Fruit fly (Drosophila melanogaster) whole organism, embryonic: ENCODE data around the gene hgo.

Experiments used
- BEAF-32 ChIP-seq: fragments of 200-800 bp; sonication (Bioruptor generic); optimal IDR thresholded peaks from 3 replicates; lab custom pipeline; 2017; ENCODE audit warnings: missing biosample characterization, missing genetic modification characterization, mild to moderate bottlenecking, moderate library complexity, missing genetic modification reagents
- CG12942 ChIP-seq: fragments of 200-800 bp; sonication (Bioruptor generic); optimal IDR thresholded peaks from 3 replicates; lab custom pipeline; 2016; ENCODE audit warnings: missing biosample characterization, missing genetic modification characterization
- CG14710 ChIP-seq: fragments of 200-800 bp; sonication (Bioruptor generic); optimal IDR thresholded peaks from 3 replicates; lab custom pipeline; 2019; ENCODE audit warnings: missing biosample characterization, mild to moderate bottlenecking, missing genetic modification characterization, moderate library complexity
- CG16813 ChIP-seq: fragments of 200-800 bp; sonication (Bioruptor generic); IDR thresholded peaks from 3 replicates; pipeline ENCODE4 v1.3.6; 2022; ENCODE audit warnings: missing biosample characterization, missing genetic modification characterization; ENCODE audit not compliant: partially characterized antibody
- CG17328 ChIP-seq: fragments of 200-800 bp; sonication (Bioruptor generic); IDR thresholded peaks from 2 replicates; pipeline ENCODE4 v1.3.6; 2022; ENCODE audit warnings: missing biosample characterization, missing genetic modification characterization
- CG17361 ChIP-seq: fragments of 200-800 bp; sonication (Bioruptor generic); IDR thresholded peaks from 3 replicates; pipeline ENCODE4 v1.3.6; 2022; ENCODE audit warnings: missing biosample characterization, missing genetic modification characterization
- CG17802 ChIP-seq: fragments of 200-800 bp; sonication (Bioruptor generic); optimal IDR thresholded peaks from 2 replicates; lab custom pipeline; 2018; ENCODE audit warnings: missing biosample characterization, mild to moderate bottlenecking, missing genetic modification characterization, moderate library complexity
- CG18262 ChIP-seq: fragments of 200-800 bp; optimal IDR thresholded peaks from 3 replicates; lab custom pipeline; 2019; ENCODE audit warnings: missing biosample characterization, mild to moderate bottlenecking, missing genetic modification characterization, moderate library complexity
- CG18619 ChIP-seq: fragments of 200-800 bp; sonication (Bioruptor generic); optimal IDR thresholded peaks from 3 replicates; lab custom pipeline; 2017; ENCODE audit warnings: missing biosample characterization, mild to moderate bottlenecking, missing genetic modification characterization
- CG2712 ChIP-seq: fragments of 200-800 bp; optimal IDR thresholded peaks from 3 replicates; lab custom pipeline; 2019; ENCODE audit warnings: missing biosample characterization, mild to moderate bottlenecking, missing genetic modification characterization, moderate library complexity
- CG30403 ChIP-seq: fragments of 200-800 bp; sonication (Bioruptor generic); optimal IDR thresholded peaks from 3 replicates; lab custom pipeline; 2016; ENCODE audit warnings: missing biosample characterization, missing genetic modification characterization
- CG34224 ChIP-seq: fragments of 200-800 bp; sonication (Bioruptor generic); IDR thresholded peaks from 3 replicates; pipeline ENCODE4 v1.3.6; 2022; ENCODE audit warnings: missing biosample characterization, missing genetic modification characterization; ENCODE audit not compliant: partially characterized antibody
- CG4730 ChIP-seq: fragments of 200-800 bp; sonication (Bioruptor generic); IDR thresholded peaks from 2 replicates; pipeline ENCODE4 v1.3.6; 2022; ENCODE audit warnings: missing biosample characterization, missing genetic modification characterization
- CG6175 ChIP-seq: fragments of 200-800 bp; sonication (Bioruptor generic); IDR thresholded peaks from 3 replicates; pipeline ENCODE4 v1.3.6; 2022; ENCODE audit warnings: missing biosample characterization, missing genetic modification characterization
- CG7271 ChIP-seq: fragments of 200-800 bp; sonication (Bioruptor generic); optimal IDR thresholded peaks from 2 replicates; lab custom pipeline; 2018; ENCODE audit warnings: missing biosample characterization, mild to moderate bottlenecking, missing genetic modification characterization, moderate library complexity
- CG7786 ChIP-seq: fragments of 200-800 bp; sonication (Bioruptor generic); optimal IDR thresholded peaks from 2 replicates; lab custom pipeline; 2016; ENCODE audit warnings: missing biosample characterization, missing genetic modification characterization
- CG9817 ChIP-seq: fragments of 200-800 bp; sonication (Bioruptor generic); optimal IDR thresholded peaks from 2 replicates; lab custom pipeline; 2018; ENCODE audit warnings: missing biosample characterization, mild to moderate bottlenecking, missing genetic modification characterization, moderate library complexity
- CG9932 ChIP-seq: fragments of 200-800 bp; sonication (Bioruptor generic); IDR thresholded peaks from 2 replicates; pipeline ENCODE4 v1.3.6; 2022; ENCODE audit warnings: missing biosample characterization, missing genetic modification characterization
- Dip2 ChIP-seq: fragments of 200-800 bp; sonication (Bioruptor generic); IDR thresholded peaks from 2 replicates; pipeline ENCODE4 v1.3.6; 2022; ENCODE audit warnings: missing biosample characterization, missing genetic modification characterization
- Doc2 ChIP-seq: fragments of 200-800 bp; sonication (Bioruptor generic); IDR thresholded peaks from 2 replicates; pipeline ENCODE4 v1.3.6; 2022; ENCODE audit warnings: missing biosample characterization, missing genetic modification characterization
- Dref ChIP-seq: fragments of 200-800 bp; sonication (Bioruptor generic); IDR thresholded peaks from 2 replicates; pipeline ENCODE4 v1.3.6; 2022; ENCODE audit warnings: missing biosample characterization, missing genetic modification characterization
- ERR ChIP-seq: fragments of 200-800 bp; sonication (Bioruptor generic); optimal IDR thresholded peaks from 2 replicates; lab custom pipeline; 2016; ENCODE audit warnings: missing biosample characterization, missing genetic modification characterization
- Fer1 ChIP-seq: fragments of 200-800 bp; sonication (Bioruptor generic); optimal IDR thresholded peaks from 2 replicates; lab custom pipeline; 2017; ENCODE audit warnings: missing biosample characterization, mild to moderate bottlenecking, missing genetic modification characterization
- Gug ChIP-seq: fragments of 200-800 bp; sonication (Bioruptor generic); IDR thresholded peaks from 4 replicates; pipeline ENCODE4 v1.3.6; 2022; ENCODE audit warnings: missing biosample characterization, missing genetic modification characterization
- Hand ChIP-seq: fragments of 200-800 bp; sonication (Bioruptor generic); optimal IDR thresholded peaks from 2 replicates; lab custom pipeline; 2017; ENCODE audit warnings: mild to moderate bottlenecking, missing biosample characterization, missing genetic modification reagents, missing genetic modification characterization
- Opbp ChIP-seq: fragments of 200-800 bp; sonication (Bioruptor generic); IDR thresholded peaks from 3 replicates; pipeline ENCODE4 v1.3.6; 2022; ENCODE audit warnings: missing biosample characterization, missing genetic modification characterization; ENCODE audit not compliant: partially characterized antibody
- Xrp1 ChIP-seq: fragments of 200-800 bp; sonication (Bioruptor generic); IDR thresholded peaks from 2 replicates; pipeline ENCODE4 v1.3.6; 2022; ENCODE audit warnings: missing biosample characterization, missing genetic modification characterization
- amos ChIP-seq: fragments of 200-800 bp; sonication (Bioruptor generic); IDR thresholded peaks from 2 replicates; pipeline ENCODE4 v1.3.6; 2022; ENCODE audit warnings: missing biosample characterization, missing genetic modification characterization; ENCODE audit not compliant: partially characterized antibody
- bowl ChIP-seq: fragments of 200-800 bp; sonication (Bioruptor generic); IDR thresholded peaks from 2 replicates; pipeline ENCODE4 v1.3.6; 2022; ENCODE audit warnings: missing biosample characterization, missing genetic modification characterization
- bsh ChIP-seq, 2 experiments: fragments of 200-800 bp; sonication (Bioruptor generic); optimal IDR thresholded peaks; 2 replicates each; lab custom pipeline; 2017 to 2018; ENCODE audit warnings: mild to moderate bottlenecking in 2 of 2, missing biosample characterization in 2 of 2, missing genetic modification characterization in 2 of 2, moderate library complexity in 1 of 2
- caup ChIP-seq: fragments of 200-800 bp; sonication (Bioruptor generic); optimal IDR thresholded peaks from 3 replicates; lab custom pipeline; 2017; ENCODE audit warnings: missing biosample characterization, mild to moderate bottlenecking, missing genetic modification characterization, moderate library complexity; ENCODE audit not compliant: severe bottlenecking
- chif ChIP-seq, 2 experiments: fragments of 200-800 bp; sonication (Bioruptor generic); optimal IDR thresholded peaks; 3 replicates each; lab custom pipeline; 2016; ENCODE audit warnings: missing biosample characterization in 2 of 2, missing genetic modification characterization in 2 of 2
- ci ChIP-seq: fragments of 200-800 bp; sonication (Bioruptor generic); IDR thresholded peaks from 3 replicates; pipeline ENCODE4 v1.3.6; 2022; ENCODE audit warnings: missing biosample characterization, missing genetic modification characterization
- crc ChIP-seq: fragments of 200-800 bp; sonication (Bioruptor generic); optimal IDR thresholded peaks from 2 replicates; lab custom pipeline; 2016; ENCODE audit warnings: missing biosample characterization, missing genetic modification characterization
- danr ChIP-seq: fragments of 200-800 bp; sonication (Bioruptor generic); IDR thresholded peaks from 2 replicates; pipeline ENCODE4 v1.3.6; 2022; ENCODE audit warnings: missing biosample characterization, missing genetic modification characterization
- dmrt11E ChIP-seq: fragments of 200-800 bp; sonication (Bioruptor generic); optimal IDR thresholded peaks from 3 replicates; lab custom pipeline; 2018; ENCODE audit warnings: missing biosample characterization, mild to moderate bottlenecking, missing genetic modification characterization, moderate library complexity
- dmrt99B ChIP-seq: fragments of 200-800 bp; sonication (Bioruptor generic); optimal IDR thresholded peaks from 2 replicates; lab custom pipeline; 2018; ENCODE audit warnings: missing biosample characterization, mild to moderate bottlenecking, missing genetic modification characterization, moderate library complexity
- exex ChIP-seq: fragments of 200-800 bp; sonication (Bioruptor generic); optimal IDR thresholded peaks from 4 replicates; lab custom pipeline; 2018; ENCODE audit warnings: missing biosample characterization, mild to moderate bottlenecking, missing genetic modification characterization, moderate library complexity
- fd96Cb ChIP-seq: fragments of 200-800 bp; sonication (Bioruptor generic); optimal IDR thresholded peaks from 2 replicates; lab custom pipeline; 2018; ENCODE audit warnings: missing biosample characterization, mild to moderate bottlenecking, missing genetic modification characterization, moderate library complexity
- gcm2 ChIP-seq: fragments of 200-800 bp; sonication (Bioruptor generic); optimal IDR thresholded peaks from 2 replicates; lab custom pipeline; 2016; ENCODE audit warnings: missing biosample characterization, missing genetic modification characterization
- lola ChIP-seq, 3 experiments: fragments of >200 bp in 2 of 3; fragments of 200-800 bp in 1 of 3; sonication (Bioruptor generic) in 1 of 3; optimal IDR thresholded peaks; 2 replicates each; lab custom pipeline; 2017 to 2019; ENCODE audit warnings: missing biosample characterization in 3 of 3, missing genetic modification characterization in 3 of 3, mild to moderate bottlenecking in 1 of 3, moderate library complexity in 1 of 3
- maf-S ChIP-seq: fragments of 200-800 bp; sonication (Bioruptor generic); optimal IDR thresholded peaks from 2 replicates; lab custom pipeline; 2016; ENCODE audit warnings: missing biosample characterization, missing genetic modification characterization
- onecut ChIP-seq: fragments of 200-800 bp; sonication (Bioruptor generic); IDR thresholded peaks from 2 replicates; pipeline ENCODE4 v1.3.6; 2022; ENCODE audit warnings: missing biosample characterization, missing genetic modification characterization
- org-1 ChIP-seq: fragments of 200-800 bp; sonication (Bioruptor generic); optimal IDR thresholded peaks from 2 replicates; lab custom pipeline; 2017; ENCODE audit warnings: missing biosample characterization, missing genetic modification characterization
- otp ChIP-seq: fragments of 200-800 bp; sonication (Bioruptor generic); IDR thresholded peaks from 3 replicates; pipeline ENCODE4, ENCODE4 v1.3.6; 2022; ENCODE audit warnings: missing biosample characterization, missing genetic modification characterization
- phol ChIP-seq: fragments of 200-800 bp; sonication (Bioruptor generic); optimal IDR thresholded peaks from 3 replicates; lab custom pipeline; 2018; ENCODE audit warnings: missing biosample characterization, mild to moderate bottlenecking, missing genetic modification characterization, moderate library complexity
- ranshi ChIP-seq: fragments of 200-800 bp; sonication (Bioruptor generic); IDR thresholded peaks from 2 replicates; pipeline ENCODE4 v1.3.6; 2022; ENCODE audit warnings: missing biosample characterization, missing genetic modification characterization
- sens ChIP-seq: fragments of 200-800 bp; sonication (Bioruptor generic); peaks from one replicate; lab custom pipeline; 2016; ENCODE audit warnings: missing biosample characterization, missing genetic modification characterization
- sim ChIP-seq: fragments of 200-800 bp; sonication (Bioruptor generic); IDR thresholded peaks from 2 replicates; pipeline ENCODE4 v1.3.6; 2022; ENCODE audit warnings: missing biosample characterization, missing genetic modification characterization
- trh ChIP-seq: fragments of 200-800 bp; sonication (Bioruptor generic); optimal IDR thresholded peaks from 2 replicates; lab custom pipeline; 2016; ENCODE audit warnings: missing biosample characterization, missing genetic modification characterization
- tup ChIP-seq: fragments of 200-800 bp; sonication (Bioruptor generic); optimal IDR thresholded peaks from 2 replicates; lab custom pipeline; 2016; ENCODE audit warnings: missing biosample characterization, mild to moderate bottlenecking, missing genetic modification characterization, moderate library complexity

Gene hgo

DNA sequence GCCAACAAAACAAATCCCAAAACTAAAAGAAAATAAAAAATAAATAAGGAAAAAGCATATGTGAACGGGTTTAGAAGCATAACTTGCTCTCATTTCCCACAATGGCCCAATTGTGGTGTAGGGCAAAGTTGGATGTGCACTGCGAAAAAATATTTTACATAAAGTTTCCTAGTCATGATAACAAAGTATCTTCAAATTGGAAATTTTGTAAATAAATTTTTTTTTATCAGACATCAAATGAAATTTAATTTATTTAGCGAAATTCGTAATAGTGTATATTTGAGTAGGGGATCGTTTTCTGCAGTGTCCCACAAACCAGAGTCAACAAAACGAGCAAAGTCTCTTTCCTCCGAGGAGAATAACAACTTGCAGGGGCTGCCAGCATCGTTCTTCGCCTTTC lies 48.0 kb downstream of the hgo start:
- TF ChIP-seq CG4730 (GFP tag; lab: Robert Waterston, UW) (no peak), CG7786 (GFP tag; lab: Kevin White, UChicago) (no peak), CG16813 (no peak), Fer1 (GFP tag; lab: Kevin White, UChicago) (no peak), bowl (GFP tag; lab: Robert Waterston, UW) (no peak), chif (GFP tag; optimal IDR thresholded peaks at IDR 0.05; lab: Kevin White, UChicago) (no peak), Hand (no peak), CG18262 (tag; lab: Kevin White, UChicago) (peak; percentile 36), maf-S (no peak), dmrt99B (peak; percentile 39), trh (GFP tag; lab: Kevin White, UChicago) (no peak), caup (no peak), CG17802 (tag; lab: Kevin White, UChicago) (no peak), Opbp (GFP tag; lab: Robert Waterston, UW) (no peak), lola (GFP tag; optimal IDR thresholded peaks at IDR 0.05; lab: Kevin White, UChicago) (peak in 1 of 3 experiments; percentile 46), dmrt11E (tag; lab: Kevin White, UChicago) (peak; percentile 64), CG12942 (GFP tag; lab: Kevin White, UChicago) (no peak), Dref (GFP tag; lab: Robert Waterston, UW) (no peak), danr (GFP tag; lab: Robert Waterston, UW) (no peak), CG9932 (GFP tag; lab: Robert Waterston, UW) (no peak), otp (0 out of 3 replicates have a peak, but pooled peaks have one; percentile 27), CG17361 (GFP tag; lab: Robert Waterston, UW) (0 out of 3 replicates have a peak, but pooled peaks have one; percentile 20), sim (GFP tag; lab: Robert Waterston, UW) (no peak), org-1 (GFP tag; lab: Kevin White, UChicago) (no peak), CG17328 (peak; percentile 40; the same call in 1 of the 2 replicates), CG18619 (no peak), onecut (no peak), phol (tag; lab: Kevin White, UChicago) (peak; percentile 38), fd96Cb (tag; lab: Kevin White, UChicago) (no peak), crc (no peak), CG34224 (GFP tag; lab: Robert Waterston, UW) (no peak), tup (no peak), gcm2 (no peak), ERR (GFP tag; lab: Kevin White, UChicago) (no peak), Gug (GFP tag; lab: Robert Waterston, UW) (no peak), CG6175 (GFP tag; lab: Robert Waterston, UW) (no peak), sens (peak; percentile 85), ci (peak; percentile 42; the same call in 1 of the 3 replicates), Xrp1 (peak; percentile 64), amos (GFP tag; lab: Robert Waterston, UW) (no peak), Dip2 (GFP tag; lab: Robert Waterston, UW) (no peak), CG30403 (GFP tag; lab: Kevin White, UChicago) (peak; percentile 20), Doc2 (no peak), bsh (GFP tag; optimal IDR thresholded peaks at IDR 0.05; lab: Kevin White, UChicago) (peak; percentile 70 to 82), CG9817 (tag; lab: Kevin White, UChicago) (no peak), CG14710 (tag; lab: Kevin White, UChicago) (peak; percentile 13), exex (tag; lab: Kevin White, UChicago) (no peak), BEAF-32 (GFP tag; lab: Kevin White, UChicago) (no peak), CG2712 (tag; lab: Kevin White, UChicago) (peak; percentile 33), CG7271 (tag; lab: Kevin White, UChicago) (no peak), ranshi (GFP tag; lab: Robert Waterston, UW) (0 out of 2 replicates have a peak, but pooled peaks have one; percentile 37)
